Worm (Caenorhabditis elegans) whole organism, L1 larva: ENCODE results near the gene btb-6.

ENCODE experiments used
- C04F5.9 ChIP-seq: sonication (generic microtip); optimal IDR thresholded peaks from 2 replicates; lab custom pipeline; 2016; ENCODE audit warnings: missing genetic modification characterization, missing compliant biosample characterization
- C34B4.2 ChIP-seq: sonication (generic microtip); optimal IDR thresholded peaks from 2 replicates; lab custom pipeline; 2017; ENCODE audit warnings: mild to moderate bottlenecking, missing genetic modification characterization, missing compliant biosample characterization
- Y116A8C.19 ChIP-seq: sonication (generic microtip); optimal IDR thresholded peaks from 2 replicates; lab custom pipeline; 2016; ENCODE audit warnings: missing compliant biosample characterization, missing genetic modification characterization, borderline replicate concordance
- aha-1 ChIP-seq: fragments of 150-350 bp; optimal IDR thresholded peaks from 2 replicates; lab custom pipeline; 2014; ENCODE audit warnings: missing biosample characterization, missing genetic modification characterization
- ceh-63 ChIP-seq: fragments of 200-800 bp; sonication (Bioruptor generic); optimal IDR thresholded peaks from 2 replicates; lab custom pipeline; 2018; ENCODE audit warnings: mild to moderate bottlenecking, missing genetic modification characterization, missing compliant biosample characterization
- ceh-8 ChIP-seq: fragments of 200-800 bp; sonication (Bioruptor generic); optimal IDR thresholded peaks from 2 replicates; lab custom pipeline; 2018; ENCODE audit warnings: mild to moderate bottlenecking, missing genetic modification characterization, moderate library complexity, missing compliant biosample characterization
- ceh-90 ChIP-seq: sonication (generic microtip); optimal IDR thresholded peaks from 2 replicates; lab custom pipeline; 2016; ENCODE audit warnings: missing genetic modification characterization, missing compliant biosample characterization
- ces-1 ChIP-seq: fragments of 150-350 bp; optimal IDR thresholded peaks from 2 replicates; lab custom pipeline; 2014; ENCODE audit warnings: missing biosample characterization, missing genetic modification reagents, missing genetic modification characterization
- efl-1 ChIP-seq, 4 experiments: fragments of 150-350 bp; optimal IDR thresholded peaks in 3 of 4; peaks in 1 of 4; 1 replicate in 1 of 4; 2 replicates in 3 of 4; lab custom pipeline; 2014; ENCODE audit warnings: missing biosample characterization in 2 of 4, missing genetic modification characterization in 2 of 4, missing genetic modification reagents in 2 of 4
- egl-13 ChIP-seq: sonication (generic microtip); optimal IDR thresholded peaks from 2 replicates; lab custom pipeline; 2016; ENCODE audit warnings: missing genotype, missing genetic modification reagents, missing genetic modification characterization, missing compliant biosample characterization
- egl-27 ChIP-seq, 2 experiments: fragments of 150-350 bp in 1 of 2; sonication (generic microtip); optimal IDR thresholded peaks; 3 replicates each; lab custom pipeline; 2017 to 2018; ENCODE audit warnings: missing biosample characterization in 2 of 2, missing genetic modification characterization in 2 of 2, missing genetic modification reagents in 2 of 2
- elt-2 ChIP-seq: sonication (generic microtip); optimal IDR thresholded peaks from 2 replicates; lab custom pipeline; 2016; ENCODE audit warnings: missing genetic modification characterization, mild to moderate bottlenecking, inconsistent platforms, missing compliant biosample characterization, missing genetic modification reagents
- ets-5 ChIP-seq: fragments of 200-800 bp; sonication (Bioruptor generic); IDR thresholded peaks from 2 replicates; pipeline ENCODE4 v1.3.6; 2022; ENCODE audit warnings: missing genetic modification characterization, missing compliant biosample characterization
- fkh-10 ChIP-seq: sonication (generic microtip); optimal IDR thresholded peaks from 2 replicates; lab custom pipeline; 2017; ENCODE audit warnings: missing biosample characterization, missing genetic modification reagents, missing genetic modification characterization
- fkh-8 ChIP-seq: sonication (generic microtip); optimal IDR thresholded peaks from 2 replicates; lab custom pipeline; 2016; ENCODE audit warnings: mild to moderate bottlenecking, missing genetic modification characterization, missing compliant biosample characterization
- hpl-2 ChIP-seq: fragments of 150-350 bp; optimal IDR thresholded peaks from 2 replicates; lab custom pipeline; 2014; ENCODE audit warnings: missing biosample characterization, missing genetic modification reagents, missing genetic modification characterization
- irx-1 ChIP-seq: sonication (generic microtip); optimal IDR thresholded peaks from 2 replicates; lab custom pipeline; 2016; ENCODE audit warnings: missing genetic modification characterization, missing compliant biosample characterization
- jun-1 ChIP-seq: fragments of 150-350 bp; optimal IDR thresholded peaks from 2 replicates; lab custom pipeline; 2014; ENCODE audit warnings: missing biosample characterization, missing genetic modification reagents, missing genetic modification characterization
- lin-13 ChIP-seq: fragments of 150-350 bp; optimal IDR thresholded peaks from 2 replicates; lab custom pipeline; 2014; ENCODE audit warnings: missing biosample characterization, missing genetic modification reagents, missing genetic modification characterization
- lin-14 ChIP-seq: fragments of 200-800 bp; sonication (Bioruptor generic); optimal IDR thresholded peaks from 2 replicates; lab custom pipeline; 2018; ENCODE audit warnings: mild to moderate bottlenecking, missing genetic modification characterization, moderate library complexity, missing compliant biosample characterization
- lin-15B ChIP-seq: fragments of 150-350 bp; sonication (generic microtip); optimal IDR thresholded peaks from 3 replicates; lab custom pipeline; 2014; ENCODE audit warnings: missing biosample characterization, missing genetic modification characterization
- lin-39 ChIP-seq: fragments of 150-350 bp; optimal IDR thresholded peaks from 2 replicates; lab custom pipeline; 2014; ENCODE audit warnings: missing biosample characterization, missing genetic modification reagents, missing genetic modification characterization
- lsy-2 ChIP-seq, 2 experiments: fragments of 150-350 bp; optimal IDR thresholded peaks; 2 replicates each; lab custom pipeline; 2014; ENCODE audit warnings: missing biosample characterization in 2 of 2, missing genetic modification characterization in 2 of 2
- mab-9 ChIP-seq: fragments of 200-800 bp; sonication (Bioruptor generic); IDR thresholded peaks from 2 replicates; pipeline ENCODE4 v1.3.6; 2022; ENCODE audit warnings: missing genetic modification reagents, missing genetic modification characterization, missing compliant biosample characterization
- mef-2 ChIP-seq: fragments of 150-350 bp; optimal IDR thresholded peaks from 2 replicates; lab custom pipeline; 2014; ENCODE audit warnings: missing biosample characterization, missing genetic modification characterization
- nhr-11 ChIP-seq: fragments of 150-350 bp; optimal IDR thresholded peaks from 2 replicates; lab custom pipeline; 2014; ENCODE audit warnings: missing biosample characterization, missing genetic modification characterization
- nhr-20 ChIP-seq: sonication (generic microtip); optimal IDR thresholded peaks from 2 replicates; lab custom pipeline; 2016; ENCODE audit warnings: mild to moderate bottlenecking, missing genetic modification characterization, missing compliant biosample characterization
- nhr-47 ChIP-seq: sonication (generic microtip); optimal IDR thresholded peaks from 2 replicates; lab custom pipeline; 2016; ENCODE audit warnings: mild to moderate bottlenecking, missing genetic modification characterization, moderate library complexity, missing compliant biosample characterization
- nhr-71 ChIP-seq: sonication (generic microtip); optimal IDR thresholded peaks from 2 replicates; lab custom pipeline; 2016; ENCODE audit warnings: mild to moderate bottlenecking, missing genetic modification characterization, moderate library complexity, missing compliant biosample characterization
- nhr-85 ChIP-seq: sonication (generic microtip); peaks from one replicate; lab custom pipeline; 2016; ENCODE audit warnings: missing genetic modification characterization, inconsistent platforms, missing compliant biosample characterization
- pag-3 ChIP-seq: sonication (generic microtip); optimal IDR thresholded peaks from 2 replicates; lab custom pipeline; 2017; ENCODE audit warnings: missing genetic modification characterization, mild to moderate bottlenecking, missing compliant biosample characterization, antibody characterized with exemption, borderline replicate concordance; ENCODE audit not compliant: insufficient read depth
- pax-3 ChIP-seq: fragments of 200-800 bp; sonication (Bioruptor generic); optimal IDR thresholded peaks from 2 replicates; lab custom pipeline; 2018; ENCODE audit warnings: mild to moderate bottlenecking, missing genetic modification characterization, moderate library complexity, missing compliant biosample characterization
- pqm-1 ChIP-seq: sonication (generic microtip); optimal IDR thresholded peaks from 3 replicates; lab custom pipeline; 2017; ENCODE audit warnings: missing biosample characterization, missing genetic modification characterization
- snpc-4 ChIP-seq: fragments of 150-350 bp; optimal IDR thresholded peaks from 2 replicates; lab custom pipeline; 2014; ENCODE audit warnings: missing biosample characterization, missing genetic modification characterization
- sox-4 ChIP-seq: sonication (generic microtip); optimal IDR thresholded peaks from 2 replicates; lab custom pipeline; 2016; ENCODE audit warnings: missing genetic modification characterization, missing compliant biosample characterization
- sptf-1 ChIP-seq: fragments of 150-350 bp; optimal IDR thresholded peaks from 2 replicates; lab custom pipeline; 2014; ENCODE audit warnings: missing biosample characterization, missing genetic modification characterization
- swsn-7 ChIP-seq: sonication (generic microtip); optimal IDR thresholded peaks from 2 replicates; lab custom pipeline; 2016; ENCODE audit warnings: missing genetic modification characterization, missing compliant biosample characterization
- tbx-2 ChIP-seq: sonication (generic microtip); optimal IDR thresholded peaks from 2 replicates; lab custom pipeline; 2016; ENCODE audit warnings: missing genetic modification characterization, missing compliant biosample characterization
- unc-86 ChIP-seq: sonication (generic microtip); optimal IDR thresholded peaks from 2 replicates; lab custom pipeline; 2016; ENCODE audit warnings: missing genetic modification characterization, missing compliant biosample characterization
- unc-98 ChIP-seq: fragments of 200-800 bp; sonication (Bioruptor generic); IDR thresholded peaks from 2 replicates; pipeline ENCODE4 v1.3.6; 2022; ENCODE audit warnings: missing genetic modification characterization, missing compliant biosample characterization
- xbp-1 ChIP-seq: sonication (generic microtip); optimal IDR thresholded peaks from 2 replicates; lab custom pipeline; 2016; ENCODE audit warnings: missing genetic modification characterization, missing compliant biosample characterization
- zip-4 ChIP-seq: fragments of 200-800 bp; sonication (Bioruptor generic); optimal IDR thresholded peaks from 2 replicates; lab custom pipeline; 2018; ENCODE audit warnings: mild to moderate bottlenecking, missing genetic modification characterization, moderate library complexity, missing compliant biosample characterization

btb-6 gene

ce11 chrII:1736353-1736752, 21.2 kb downstream of the btb-6 start, which contains the start of gene ceh-83 (continued):
- TF ChIP-seq elt-2 (tag; lab: Kevin White, UChicago), result no peak
- TF ChIP-seq nhr-85 (tag; lab: Kevin White, UChicago), result peak; percentile 59
- no peak for TF ChIP-seq snpc-4 (tag; lab: Kevin White, UChicago)
- no peak for TF ChIP-seq jun-1 (tag; lab: Kevin White, UChicago)
- TF ChIP-seq irx-1 (tag; lab: Kevin White, UChicago), result no peak
- TF ChIP-seq tbx-2 (tag; lab: Kevin White, UChicago), result no peak
- TF ChIP-seq sox-4 (tag; lab: Kevin White, UChicago), result no peak
- TF ChIP-seq zip-4 (GFP tag; lab: Kevin White, UChicago), result no peak
- TF ChIP-seq mab-9, result no peak
- no peak for TF ChIP-seq egl-27 (tag; optimal IDR thresholded peaks at IDR 0.05; lab: Kevin White, UChicago)
- TF ChIP-seq nhr-20 (tag; lab: Kevin White, UChicago), result peak; percentile 19
- no peak for TF ChIP-seq C04F5.9 (tag; lab: Kevin White, UChicago)
- no peak for TF ChIP-seq C34B4.2 (tag; lab: Kevin White, UChicago)
- no peak for TF ChIP-seq mef-2 (tag; lab: Kevin White, UChicago)
- peak; percentile 80 for TF ChIP-seq lin-14 (GFP tag; lab: Kevin White, UChicago)
- no peak for TF ChIP-seq ets-5
- TF ChIP-seq lin-13 (GFP tag; lab: Kevin White, UChicago), result no peak
- no peak for TF ChIP-seq fkh-8 (tag; lab: Kevin White, UChicago)

ce11 chrII:1738844-1739243, 23.7 kb downstream of the btb-6 start, which contains the start of the genes irld-9 and irld-33:
irld-9 (minus strand) TSS chrII:1738944.
irld-33 (plus strand) TSS chrII:1739052.
- TF ChIP-seq unc-86, result no peak
- TF ChIP-seq fkh-10, result no peak
- no peak for TF ChIP-seq ces-1 (GFP tag; lab: Kevin White, UChicago)

- TF ChIP-seq swsn-7 (tag; lab: Kevin White, UChicago) (no peak), unc-98 (GFP tag; lab: Robert Waterston, UW) (no peak), efl-1 (optimal IDR thresholded peaks at IDR 0.05; lab: Kevin White, UChicago) (no peak), efl-1 (GFP tag; optimal IDR thresholded peaks at IDR 0.05 in 1 of 2; lab: Kevin White, UChicago) (peak in 1 of 2 experiments; percentile 26)
- TF ChIP-seq, all 84 proteins: peak for 1
These were observed 26.1 kb downstream of the btb-6 start, which contains the start of gene K07G6.1 for ce11 chrII:1741248-1741647. K07G6.1 (plus strand) TSS chrII:1741548.

- TF ChIP-seq xbp-1 (tag; lab: Kevin White, UChicago) (no peak), nhr-11 (tag; lab: Kevin White, UChicago) (no peak), nhr-71 (tag; lab: Kevin White, UChicago) (no peak), sptf-1 (no peak), nhr-47 (tag; lab: Kevin White, UChicago) (no peak), tbx-2 (tag; lab: Kevin White, UChicago) (no peak), lsy-2 (tag; optimal IDR thresholded peaks at IDR 0.05; lab: Kevin White, UChicago) (no peak), ceh-63 (GFP tag; lab: Kevin White, UChicago) (no peak), pax-3 (tag; lab: Kevin White, UChicago) (no peak), ceh-90 (no peak), egl-13 (tag; lab: Kevin White, UChicago) (no peak), Y116A8C.19 (tag; lab: Kevin White, UChicago) (no peak), aha-1 (tag; lab: Kevin White, UChicago) (no peak), lin-39 (tag; lab: Kevin White, UChicago) (no peak), hpl-2 (GFP tag; lab: Kevin White, UChicago) (no peak), pag-3 (tag; lab: Kevin White, UChicago) (no peak), lin-15B (tag; lab: Kevin White, UChicago) (no peak), ceh-8 (GFP tag; lab: Kevin White, UChicago) (no peak), pqm-1 (tag; lab: Kevin White, UChicago) (no peak)
These were observed 27.4 kb downstream of the btb-6 start, which contains the start of gene F36H5.12 for ce11 chrII:1742535-1742934. F36H5.12 (plus strand) TSS chrII:1742835.
